Worm (Caenorhabditis elegans): Measurements from ENCODE around the gene C18D11.1.
A peak's percentile ranks its signal among the peaks of the same experiment; 100 is the strongest.

The C18D11.1 gene

DNA sequence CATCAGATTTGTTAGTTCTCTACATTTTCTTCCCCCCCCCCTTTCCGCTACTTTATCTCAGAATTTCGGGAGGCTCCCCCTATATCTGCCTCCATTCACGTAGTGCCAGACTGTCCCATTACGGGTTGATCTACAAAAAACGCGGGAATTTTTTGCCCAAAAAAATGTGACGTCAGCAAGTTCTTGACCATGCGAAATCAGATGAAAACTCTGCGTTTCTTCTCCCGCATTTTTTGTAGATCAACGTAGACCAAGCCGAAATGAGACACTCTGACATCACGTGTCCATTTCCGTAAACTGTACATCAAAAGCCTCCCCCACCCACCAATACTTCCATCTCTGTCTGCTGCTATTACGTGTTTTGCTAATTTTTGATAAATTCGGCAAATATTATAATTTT lies 8.2 kb downstream of the C18D11.1 start:
- no peak for TF ChIP-seq T23F11.4 (GFP tag; optimal IDR thresholded peaks at IDR 0.05)
- TF ChIP-seq fkh-10 (GFP tag; optimal IDR thresholded peaks at IDR 0.05) = no peak
- TF ChIP-seq odd-2 (tag; optimal IDR thresholded peaks at IDR 0.05) = no peak
- TF ChIP-seq sdc-2 (tag; optimal IDR thresholded peaks at IDR 0.05) = no peak
- TF ChIP-seq K09A11.1 (tag; optimal IDR thresholded peaks at IDR 0.05; ENCODE audit: insufficient read depth) = no peak
- no peak for TF ChIP-seq Y22D7AL.16 (tag; optimal IDR thresholded peaks at IDR 0.05)
- no peak for TF ChIP-seq elt-2 (tag; optimal IDR thresholded peaks at IDR 0.05)
- TF ChIP-seq zip-5 (tag; optimal IDR thresholded peaks at IDR 0.05) = no peak
- TF ChIP-seq tbx-2 (tag; optimal IDR thresholded peaks at IDR 0.05) = no peak
- TF ChIP-seq ceh-34 (tag; optimal IDR thresholded peaks at IDR 0.05) = no peak

DNA sequence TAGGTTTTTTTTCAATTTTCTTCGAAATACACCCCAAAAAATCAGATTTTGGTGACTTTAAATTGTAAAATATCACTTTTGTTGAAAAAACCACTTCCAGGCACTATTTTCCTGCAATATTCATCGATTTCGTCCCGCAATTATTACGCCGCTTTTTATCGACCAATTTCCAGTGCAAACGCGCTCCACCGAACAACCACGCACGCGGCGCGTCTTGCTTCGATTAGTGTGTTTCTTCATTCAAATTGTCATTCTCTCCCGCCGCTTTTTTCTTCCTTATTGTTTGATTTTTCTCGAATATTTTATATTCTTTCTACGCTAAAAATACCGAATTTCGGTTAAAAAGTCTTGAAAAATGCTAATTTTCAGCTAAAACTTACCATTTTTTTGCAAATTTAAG lies 9.3 kb downstream of the C18D11.1 start:
- TF ChIP-seq unc-86 (tag; optimal IDR thresholded peaks at IDR 0.05) = no peak
- TF ChIP-seq ets-4 (tag; optimal IDR thresholded peaks at IDR 0.05) = peak; percentile 35
- TF ChIP-seq ceh-6 (GFP tag; optimal IDR thresholded peaks at IDR 0.05) = no peak
- peak; percentile 98 for TF ChIP-seq ceh-48 (tag; optimal IDR thresholded peaks at IDR 0.05)
- peak; percentile 58 for TF ChIP-seq unc-42 (tag; optimal IDR thresholded peaks at IDR 0.05)
- peak; percentile 23 for TF ChIP-seq ceh-34 (tag; optimal IDR thresholded peaks at IDR 0.05)
- peak; percentile 34 for TF ChIP-seq ceh-18 (tag; optimal IDR thresholded peaks at IDR 0.05)
- no peak for TF ChIP-seq elt-4 (tag; optimal IDR thresholded peaks at IDR 0.05)
- TF ChIP-seq ceh-2 (tag; optimal IDR thresholded peaks at IDR 0.05) = peak; percentile 26
- no peak for TF ChIP-seq ceh-19 (GFP tag; optimal IDR thresholded peaks at IDR 0.05)
- no peak for TF ChIP-seq hlh-13 (GFP tag; optimal IDR thresholded peaks at IDR 0.05)
- no peak for TF ChIP-seq zip-5 (tag; optimal IDR thresholded peaks at IDR 0.05)
- TF ChIP-seq nhr-11 (tag; optimal IDR thresholded peaks at IDR 0.05) = no peak
- no peak for TF ChIP-seq pha-2 (tag; optimal IDR thresholded peaks at IDR 0.05)
- TF ChIP-seq lim-6 (tag; optimal IDR thresholded peaks at IDR 0.05) = no peak
- TF ChIP-seq eyg-1 (tag; optimal IDR thresholded peaks at IDR 0.05) = no peak
- TF ChIP-seq nhr-232 (tag; optimal IDR thresholded peaks at IDR 0.05) = no peak
- TF ChIP-seq ceh-9 (tag; optimal IDR thresholded peaks at IDR 0.05) = no peak
- TF ChIP-seq C38D4.7 (GFP tag; optimal IDR thresholded peaks at IDR 0.05) = no peak
- no peak for TF ChIP-seq tbx-7 (tag; optimal IDR thresholded peaks at IDR 0.05)
- TF ChIP-seq fkh-6 (tag; optimal IDR thresholded peaks at IDR 0.05) = no peak
- no peak for TF ChIP-seq ceh-45 (GFP tag; IDR thresholded peaks at IDR 0.05)
- TF ChIP-seq ceh-31 (tag; optimal IDR thresholded peaks at IDR 0.05) = peak; percentile 80
- no peak for TF ChIP-seq ahr-1 (tag; optimal IDR thresholded peaks at IDR 0.05)
- no peak for TF ChIP-seq madf-2 (tag; optimal IDR thresholded peaks at IDR 0.05)
- peak; percentile 34 for TF ChIP-seq ttx-3 (tag; optimal IDR thresholded peaks at IDR 0.05)
- TF ChIP-seq dmd-4 (tag; optimal IDR thresholded peaks at IDR 0.05; ENCODE audit: borderline replicate concordance) = no peak
- no peak for TF ChIP-seq K09A11.1 (tag; optimal IDR thresholded peaks at IDR 0.05; ENCODE audit: insufficient read depth)
- no peak for TF ChIP-seq odd-2 (tag; optimal IDR thresholded peaks at IDR 0.05)
- no peak for TF ChIP-seq lin-11 (tag; optimal IDR thresholded peaks at IDR 0.05)
- TF ChIP-seq K02D7.2 (tag; optimal IDR thresholded peaks at IDR 0.05) = no peak
- peak; percentile 48 for TF ChIP-seq rnt-1 (tag; optimal IDR thresholded peaks at IDR 0.05)
- peak; percentile 81 for TF ChIP-seq nfya-1 (tag; optimal IDR thresholded peaks at IDR 0.05)
- TF ChIP-seq ceh-24 (tag; optimal IDR thresholded peaks at IDR 0.05) = no peak
- TF ChIP-seq pha-4 (tag; optimal IDR thresholded peaks at IDR 0.05) = no peak
- no peak for TF ChIP-seq pqm-1 (tag; optimal IDR thresholded peaks at IDR 0.05)
- TF ChIP-seq F13H6.1 (tag; optimal IDR thresholded peaks at IDR 0.05) = no peak
- no peak for TF ChIP-seq sox-4 (tag; optimal IDR thresholded peaks at IDR 0.05)
- no peak for TF ChIP-seq ztf-16 (tag; optimal IDR thresholded peaks at IDR 0.05)
- TF ChIP-seq tbx-2 (tag; optimal IDR thresholded peaks at IDR 0.05) = peak; percentile 39
- TF ChIP-seq hlh-30 (tag; optimal IDR thresholded peaks at IDR 0.05; ENCODE audit: insufficient read depth) = peak; percentile 83
- no peak for TF ChIP-seq hlh-15 (tag; optimal IDR thresholded peaks at IDR 0.05)
- TF ChIP-seq unc-55 (GFP tag; optimal IDR thresholded peaks at IDR 0.05) = peak; percentile 40
- peak; percentile 30 for TF ChIP-seq dve-1 (tag; optimal IDR thresholded peaks at IDR 0.05)
- no peak for TF ChIP-seq ceh-22 (tag; optimal IDR thresholded peaks at IDR 0.05)
- TF ChIP-seq pax-1 (tag; optimal IDR thresholded peaks at IDR 0.05) = peak; percentile 51
- no peak for TF ChIP-seq che-1 (tag; optimal IDR thresholded peaks at IDR 0.05)
